Fruit fly (Drosophila melanogaster) whole organism, embryonic: ENCODE results near the gene CG4594.
A peak's percentile ranks its signal among the peaks of the same experiment; 100 is the strongest.

Experiments used
- CG11085 ChIP-seq: fragments of 200-800 bp; sonication (Bioruptor generic); IDR thresholded peaks from 2 replicates; pipeline ENCODE4 v1.3.6; 2022; ENCODE audit warnings: missing biosample characterization, missing genetic modification characterization
- CG13287 ChIP-seq: fragments of 200-800 bp; sonication (Bioruptor generic); IDR thresholded peaks from 2 replicates; pipeline ENCODE4 v1.3.6; 2022; ENCODE audit warnings: missing biosample characterization, missing genetic modification characterization; ENCODE audit not compliant: partially characterized antibody
- CG15269 ChIP-seq: fragments of 200-800 bp; sonication (Bioruptor generic); optimal IDR thresholded peaks from 2 replicates; lab custom pipeline; 2018; ENCODE audit warnings: missing biosample characterization, mild to moderate bottlenecking, missing genetic modification characterization, moderate library complexity
- CG1603 ChIP-seq: fragments of 200-800 bp; sonication (Bioruptor generic); optimal IDR thresholded peaks from 2 replicates; lab custom pipeline; 2019; ENCODE audit warnings: missing biosample characterization, mild to moderate bottlenecking, missing genetic modification characterization, moderate library complexity
- CG18476 ChIP-seq: fragments of 200-800 bp; sonication (Bioruptor generic); optimal IDR thresholded peaks from 2 replicates; lab custom pipeline; 2016; ENCODE audit warnings: missing biosample characterization, mild to moderate bottlenecking, missing genetic modification characterization
- CG30431 ChIP-seq: fragments of 200-800 bp; sonication (Bioruptor generic); optimal IDR thresholded peaks from 2 replicates; lab custom pipeline; 2017; ENCODE audit warnings: missing biosample characterization, missing genetic modification characterization
- CG31388 ChIP-seq: fragments of 200-800 bp; sonication (Bioruptor generic); optimal IDR thresholded peaks from 2 replicates; lab custom pipeline; 2016; ENCODE audit warnings: missing biosample characterization, missing genetic modification characterization
- CG32772 ChIP-seq: fragments of 200-800 bp; sonication (Bioruptor generic); IDR thresholded peaks from 2 replicates; pipeline ENCODE4 v1.3.6; 2022; ENCODE audit warnings: missing biosample characterization, missing genetic modification characterization
- CG34224 ChIP-seq: fragments of 200-800 bp; sonication (Bioruptor generic); IDR thresholded peaks from 3 replicates; pipeline ENCODE4 v1.3.6; 2022; ENCODE audit warnings: missing biosample characterization, missing genetic modification characterization; ENCODE audit not compliant: partially characterized antibody
- CG4404 ChIP-seq: fragments of 200-800 bp; sonication (Bioruptor generic); IDR thresholded peaks from 2 replicates; pipeline ENCODE4 v1.3.6; 2022; ENCODE audit warnings: missing biosample characterization, missing genetic modification characterization
- CG4707 ChIP-seq: fragments of 200-800 bp; sonication (Bioruptor generic); optimal IDR thresholded peaks from 2 replicates; lab custom pipeline; 2018; ENCODE audit warnings: missing biosample characterization, mild to moderate bottlenecking, missing genetic modification characterization, moderate library complexity
- CG8089 ChIP-seq: fragments of 200-800 bp; sonication (Bioruptor generic); optimal IDR thresholded peaks from 3 replicates; lab custom pipeline; 2016; ENCODE audit warnings: missing biosample characterization, missing genetic modification characterization
- CG8924 ChIP-seq: fragments of 200-800 bp; optimal IDR thresholded peaks from 3 replicates; lab custom pipeline; 2019; ENCODE audit warnings: missing biosample characterization, mild to moderate bottlenecking, missing genetic modification characterization, moderate library complexity
- CG8944 ChIP-seq: fragments of 200-800 bp; sonication (Bioruptor generic); optimal IDR thresholded peaks from 3 replicates; lab custom pipeline; 2016; ENCODE audit warnings: missing biosample characterization, missing genetic modification characterization
- CG9437 ChIP-seq: fragments of 200-800 bp; sonication (Bioruptor generic); optimal IDR thresholded peaks from 2 replicates; lab custom pipeline; 2018; ENCODE audit warnings: missing biosample characterization, mild to moderate bottlenecking, missing genetic modification characterization
- CG9609 ChIP-seq: fragments of 200-800 bp; sonication (Bioruptor generic); optimal IDR thresholded peaks from 3 replicates; lab custom pipeline; 2016; ENCODE audit warnings: missing biosample characterization, missing genetic modification characterization
- Camta ChIP-seq: fragments of 200-800 bp; sonication (Bioruptor generic); optimal IDR thresholded peaks from 2 replicates; lab custom pipeline; 2016; ENCODE audit warnings: missing biosample characterization, missing genetic modification characterization
- Dad ChIP-seq: fragments of 200-800 bp; sonication (Bioruptor generic); optimal IDR thresholded peaks from 3 replicates; lab custom pipeline; 2016; ENCODE audit warnings: missing biosample characterization, missing genetic modification characterization
- Deaf1 ChIP-seq: fragments of 200-800 bp; optimal IDR thresholded peaks from 3 replicates; lab custom pipeline; 2019; ENCODE audit warnings: missing biosample characterization, mild to moderate bottlenecking, missing genetic modification characterization, moderate library complexity
- Dll ChIP-seq: fragments of 200-800 bp; sonication (Bioruptor generic); IDR thresholded peaks from 4 replicates; pipeline ENCODE4 v1.3.6; 2022; ENCODE audit warnings: missing biosample characterization, missing genetic modification characterization; ENCODE audit not compliant: partially characterized antibody
- Dref ChIP-seq: fragments of 200-800 bp; sonication (Bioruptor generic); IDR thresholded peaks from 2 replicates; pipeline ENCODE4 v1.3.6; 2022; ENCODE audit warnings: missing biosample characterization, missing genetic modification characterization
- Elba2 ChIP-seq: fragments of 200-800 bp; sonication (Bioruptor generic); optimal IDR thresholded peaks from 3 replicates; lab custom pipeline; 2016; ENCODE audit warnings: missing biosample characterization, missing genetic modification characterization
- HLH54F ChIP-seq: fragments of 200-800 bp; sonication (Bioruptor generic); optimal IDR thresholded peaks from 3 replicates; lab custom pipeline; 2016; ENCODE audit warnings: missing biosample characterization, missing genetic modification characterization
- Hr39 ChIP-seq: fragments of >200 bp; optimal IDR thresholded peaks from 2 replicates; lab custom pipeline; 2017
- Max ChIP-seq: fragments of 200-800 bp; sonication (Bioruptor generic); optimal IDR thresholded peaks from 2 replicates; lab custom pipeline; 2016; ENCODE audit warnings: missing biosample characterization, mild to moderate bottlenecking, missing genetic modification characterization
- NFAT ChIP-seq: fragments of 200-800 bp; sonication (Bioruptor generic); IDR thresholded peaks from 2 replicates; pipeline ENCODE4 v1.3.6; 2022; ENCODE audit warnings: missing biosample characterization, missing genetic modification characterization
- Poxn ChIP-seq: fragments of 200-800 bp; sonication (Bioruptor generic); IDR thresholded peaks from 2 replicates; pipeline ENCODE4 v1.3.6; 2022; ENCODE audit warnings: missing biosample characterization, missing genetic modification characterization
- Xbp1 ChIP-seq: fragments of 200-800 bp; sonication (Bioruptor generic); optimal IDR thresholded peaks from 3 replicates; lab custom pipeline; 2016; ENCODE audit warnings: missing biosample characterization, mild to moderate bottlenecking, missing genetic modification characterization
- bab2 ChIP-seq: fragments of 200-800 bp; sonication (Bioruptor generic); optimal IDR thresholded peaks from 2 replicates; lab custom pipeline; 2016; ENCODE audit warnings: missing biosample characterization, missing genetic modification characterization
- chn ChIP-seq: fragments of 200-800 bp; sonication (Bioruptor generic); optimal IDR thresholded peaks from 2 replicates; lab custom pipeline; 2016; ENCODE audit warnings: missing biosample characterization, missing genetic modification characterization
- ci ChIP-seq: fragments of 200-800 bp; sonication (Bioruptor generic); IDR thresholded peaks from 3 replicates; pipeline ENCODE4 v1.3.6; 2022; ENCODE audit warnings: missing biosample characterization, missing genetic modification characterization
- disco-r ChIP-seq: fragments of 200-800 bp; sonication (Bioruptor generic); optimal IDR thresholded peaks from 2 replicates; lab custom pipeline; 2016; ENCODE audit warnings: missing biosample characterization, missing genetic modification characterization
- eve ChIP-seq, 2 experiments: fragments of >200 bp; optimal IDR thresholded peaks; 2 replicates each; lab custom pipeline; 2017; ENCODE audit warnings: missing biosample characterization in 2 of 2, missing genetic modification characterization in 2 of 2
- exex ChIP-seq: fragments of 200-800 bp; sonication (Bioruptor generic); optimal IDR thresholded peaks from 4 replicates; lab custom pipeline; 2018; ENCODE audit warnings: missing biosample characterization, mild to moderate bottlenecking, missing genetic modification characterization, moderate library complexity
- fd102C ChIP-seq: fragments of 200-800 bp; sonication (Bioruptor generic); optimal IDR thresholded peaks from 2 replicates; lab custom pipeline; 2018; ENCODE audit warnings: missing biosample characterization, mild to moderate bottlenecking, missing genetic modification characterization, moderate library complexity
- gce ChIP-seq: fragments of 200-800 bp; sonication (Bioruptor generic); IDR thresholded peaks from 3 replicates; pipeline ENCODE4 v1.3.6; 2022; ENCODE audit warnings: missing biosample characterization, missing genetic modification characterization
- h ChIP-seq: fragments of >200 bp; optimal IDR thresholded peaks from 2 replicates; lab custom pipeline; 2017
- hb ChIP-seq: fragments of 200-800 bp; sonication (Bioruptor generic); IDR thresholded peaks from 3 replicates; pipeline ENCODE4 v1.3.6; 2022; ENCODE audit warnings: missing biosample characterization, missing genetic modification characterization; ENCODE audit not compliant: partially characterized antibody
- luna ChIP-seq: fragments of 200-800 bp; sonication (Bioruptor generic); optimal IDR thresholded peaks from 2 replicates; lab custom pipeline; 2016; ENCODE audit warnings: missing biosample characterization, missing genetic modification characterization
- maf-S ChIP-seq: fragments of 200-800 bp; sonication (Bioruptor generic); optimal IDR thresholded peaks from 2 replicates; lab custom pipeline; 2016; ENCODE audit warnings: missing biosample characterization, missing genetic modification characterization
- mirr ChIP-seq: fragments of 200-800 bp; sonication (Bioruptor generic); optimal IDR thresholded peaks from 3 replicates; lab custom pipeline; 2018; ENCODE audit warnings: missing biosample characterization, mild to moderate bottlenecking, missing genetic modification characterization
- otp ChIP-seq: fragments of 200-800 bp; sonication (Bioruptor generic); IDR thresholded peaks from 3 replicates; pipeline ENCODE4, ENCODE4 v1.3.6; 2022; ENCODE audit warnings: missing biosample characterization, missing genetic modification characterization
- peb ChIP-seq: fragments of 200-800 bp; sonication (Bioruptor generic); IDR thresholded peaks from 2 replicates; pipeline ENCODE4 v1.3.6; 2022; ENCODE audit warnings: missing biosample characterization, missing genetic modification characterization
- pros ChIP-seq: fragments of 200-800 bp; sonication (Bioruptor generic); optimal IDR thresholded peaks from 3 replicates; lab custom pipeline; 2019; ENCODE audit warnings: missing biosample characterization, mild to moderate bottlenecking, missing genetic modification characterization, moderate library complexity
- repo ChIP-seq: fragments of 200-800 bp; sonication (Bioruptor generic); optimal IDR thresholded peaks from 2 replicates; lab custom pipeline; 2016; ENCODE audit warnings: missing biosample characterization, missing genetic modification characterization
- schlank ChIP-seq: fragments of 200-800 bp; sonication (Bioruptor generic); optimal IDR thresholded peaks from 2 replicates; lab custom pipeline; 2018; ENCODE audit warnings: missing biosample characterization, mild to moderate bottlenecking, missing genetic modification characterization
- sqz ChIP-seq: fragments of 200-800 bp; sonication (Bioruptor generic); optimal IDR thresholded peaks from 3 replicates; lab custom pipeline; 2018; ENCODE audit warnings: missing biosample characterization, mild to moderate bottlenecking, missing genetic modification characterization
- toy ChIP-seq: fragments of 200-800 bp; sonication (Bioruptor generic); IDR thresholded peaks from 2 replicates; pipeline ENCODE4 v1.3.6; 2022; ENCODE audit warnings: missing biosample characterization, missing genetic modification characterization
- wdn ChIP-seq: fragments of 200-800 bp; sonication (Bioruptor generic); IDR thresholded peaks from 2 replicates; pipeline ENCODE4 v1.3.6; 2022; ENCODE audit warnings: missing biosample characterization, missing genetic modification characterization
- zfh2 ChIP-seq: fragments of 200-800 bp; sonication (Bioruptor generic); optimal IDR thresholded peaks from 2 replicates; lab custom pipeline; 2016; ENCODE audit warnings: missing biosample characterization, missing genetic modification characterization

The CG4594 gene

dm6 chr2L:9915011-9915850, 4.7 kb upstream of the CG4594 start, which contains the start of gene yip2 (continued):
- TF ChIP-seq CG15269 (tag; lab: Kevin White, UChicago) = peak; percentile 72
- peak; percentile 53 for TF ChIP-seq CG1603 (tag; lab: Kevin White, UChicago)
- TF ChIP-seq eve (GFP tag; optimal IDR thresholded peaks at IDR 0.05; lab: Kevin White, UChicago) = no peak
- TF ChIP-seq Poxn (GFP tag; lab: Robert Waterston, UW) = no peak
- TF ChIP-seq fd102C (GFP tag; lab: Kevin White, UChicago) = no peak
- TF ChIP-seq CG9437 (GFP tag; lab: Kevin White, UChicago) = no peak
- TF ChIP-seq CG4707 (GFP tag; lab: Kevin White, UChicago) = peak; percentile 59
- TF ChIP-seq CG11085 (GFP tag; lab: Robert Waterston, UW) = no peak
- TF ChIP-seq sqz (GFP tag; lab: Kevin White, UChicago) = no peak
- TF ChIP-seq ci (GFP tag; lab: Robert Waterston, UW) = peak; percentile 93
- no peak for TF ChIP-seq Max (GFP tag; lab: Kevin White, UChicago)
- no peak; the same call in 1 of the 2 replicates for TF ChIP-seq peb (GFP tag; lab: Robert Waterston, UW)
- no peak for TF ChIP-seq CG30431 (GFP tag; lab: Kevin White, UChicago)
- TF ChIP-seq CG8924 (tag; lab: Kevin White, UChicago) = peak; percentile 66
- TF ChIP-seq CG8089 (GFP tag; lab: Kevin White, UChicago) = no peak
- no peak for TF ChIP-seq CG32772
- peak; percentile 34 for TF ChIP-seq chn (GFP tag; lab: Kevin White, UChicago)
- TF ChIP-seq CG4404 (GFP tag; lab: Robert Waterston, UW) = no peak
- TF ChIP-seq repo (GFP tag; lab: Kevin White, UChicago) = no peak
- TF ChIP-seq bab2 = peak; percentile 61
- peak; percentile 87 for TF ChIP-seq mirr (GFP tag; lab: Kevin White, UChicago)
- TF ChIP-seq Deaf1 = peak; percentile 49
- TF ChIP-seq schlank (tag; lab: Kevin White, UChicago) = peak; percentile 21
- peak; percentile 42 for TF ChIP-seq maf-S (GFP tag; lab: Kevin White, UChicago)
- TF ChIP-seq Xbp1 (GFP tag; lab: Kevin White, UChicago) = peak; percentile 76
- no peak for TF ChIP-seq luna (GFP tag; lab: Kevin White, UChicago)
- TF ChIP-seq CG31388 (GFP tag; lab: Kevin White, UChicago) = no peak
- TF ChIP-seq toy (GFP tag; lab: Robert Waterston, UW) = no peak
- TF ChIP-seq Hr39 (lab: Kevin White, UChicago) = no peak
- peak; percentile 34 for TF ChIP-seq HLH54F (GFP tag; lab: Kevin White, UChicago)
- TF ChIP-seq Dref (GFP tag; lab: Robert Waterston, UW) = no peak; the same call in 1 of the 2 replicates
- no peak for TF ChIP-seq CG34224 (GFP tag; lab: Robert Waterston, UW)
- TF ChIP-seq Dll (GFP tag; lab: Robert Waterston, UW) = 0 out of 4 replicates have a peak, but pooled peaks have one; percentile 33
- TF ChIP-seq zfh2 (GFP tag; lab: Kevin White, UChicago) = peak; percentile 67
- TF ChIP-seq CG13287 (GFP tag; lab: Robert Waterston, UW) = peak; percentile 66
- TF ChIP-seq Elba2 (GFP tag; lab: Kevin White, UChicago) = no peak
- TF ChIP-seq CG18476 (GFP tag; lab: Kevin White, UChicago) = no peak
- TF ChIP-seq h (lab: Kevin White, UChicago) = no peak
- peak; percentile 60; the same call in 1 of the 2 replicates for TF ChIP-seq NFAT (GFP tag; lab: Robert Waterston, UW)
- peak; percentile 21 for TF ChIP-seq CG8944 (GFP tag; lab: Kevin White, UChicago)
- TF ChIP-seq hb (GFP tag; lab: Robert Waterston, UW) = no peak
- TF ChIP-seq gce = peak; percentile 64; the same call in 1 of the 3 replicates
- TF ChIP-seq disco-r (GFP tag; lab: Kevin White, UChicago) = no peak
- peak; percentile 12 for TF ChIP-seq Dad (GFP tag; lab: Kevin White, UChicago)
- peak; percentile 53; the same call in 1 of the 3 replicates for TF ChIP-seq otp
- TF ChIP-seq exex (tag; lab: Kevin White, UChicago) = peak; percentile 57
- no peak for TF ChIP-seq Camta
- TF ChIP-seq pros = no peak
- TF ChIP-seq CG9609 (GFP tag; lab: Kevin White, UChicago) = peak; percentile 39
- TF ChIP-seq wdn (GFP tag; lab: Robert Waterston, UW) = no peak
